Worm (Caenorhabditis elegans) whole organism, young adult: ENCODE measurements around the gene hlh-6.

Experiments
- B0336.3 ChIP-seq: fragments of 200-800 bp; sonication (Bioruptor generic); IDR thresholded peaks from 2 replicates; pipeline ENCODE4 v1.3.6; 2022; ENCODE audit warnings: missing genetic modification characterization, missing compliant biosample characterization
- C06A6.2 ChIP-seq: fragments of 200-800 bp; sonication (Bioruptor generic); conservative IDR thresholded peaks from 2 replicates; pipeline ENCODE4 v1.3.6; 2022; ENCODE audit warnings: missing genetic modification characterization, missing compliant biosample characterization
- D2030.7 ChIP-seq: fragments of 200-800 bp; sonication (Bioruptor generic); IDR thresholded peaks from 2 replicates; pipeline ENCODE4 v1.3.6; 2022; ENCODE audit warnings: missing genetic modification reagents, missing genetic modification characterization, missing compliant biosample characterization
- F10E7.11 ChIP-seq: sonication (generic microtip); optimal IDR thresholded peaks from 2 replicates; lab custom pipeline; 2017; ENCODE audit warnings: mild to moderate bottlenecking, missing genetic modification characterization, moderate library complexity, missing compliant biosample characterization
- F22D6.2 ChIP-seq: sonication (generic microtip); optimal IDR thresholded peaks from 2 replicates; lab custom pipeline; 2016; ENCODE audit warnings: mild to moderate bottlenecking, missing genetic modification characterization, missing compliant biosample characterization
- F49E8.2 ChIP-seq: sonication (generic microtip); optimal IDR thresholded peaks from 3 replicates; lab custom pipeline; 2017; ENCODE audit warnings: missing genetic modification characterization, mild to moderate bottlenecking, missing compliant biosample characterization, antibody characterized with exemption, moderate library complexity; ENCODE audit not compliant: insufficient read depth
- F57C9.4 ChIP-seq: sonication (generic microtip); optimal IDR thresholded peaks from 2 replicates; lab custom pipeline; 2017; ENCODE audit warnings: mild to moderate bottlenecking, missing genetic modification characterization, missing compliant biosample characterization
- K11D2.4 ChIP-seq: fragments of 200-800 bp; sonication (Bioruptor generic); IDR thresholded peaks from 2 replicates; pipeline ENCODE4 v1.3.6; 2022; ENCODE audit warnings: missing genetic modification reagents, missing genetic modification characterization, missing compliant biosample characterization
- K12H6.12 ChIP-seq: fragments of 200-800 bp; sonication (Bioruptor generic); optimal IDR thresholded peaks from 2 replicates; lab custom pipeline; 2018; ENCODE audit warnings: mild to moderate bottlenecking, missing genetic modification characterization, missing compliant biosample characterization
- T07F8.4 ChIP-seq: sonication (generic microtip); optimal IDR thresholded peaks from 2 replicates; lab custom pipeline; 2016; ENCODE audit warnings: mild to moderate bottlenecking, missing genetic modification characterization, moderate library complexity, missing compliant biosample characterization
- Y56A3A.18 ChIP-seq: fragments of 200-800 bp; sonication (Bioruptor generic); IDR thresholded peaks from 2 replicates; pipeline ENCODE4 v1.3.6; 2022; ENCODE audit warnings: missing genetic modification reagents, missing genetic modification characterization, missing compliant biosample characterization
- ama-1 ChIP-seq, 3 experiments: fragments of 150-350 bp in 1 of 3; sonication (generic microtip) in 2 of 3; optimal IDR thresholded peaks; 2 replicates each; lab custom pipeline; 2014 to 2018; ENCODE audit warnings: missing biosample characterization in 2 of 3, missing genetic modification characterization in 2 of 3, missing genetic modification reagents in 2 of 3
- atf-7 ChIP-seq: sonication (generic microtip); optimal IDR thresholded peaks from 2 replicates; lab custom pipeline; 2017; ENCODE audit warnings: mild to moderate bottlenecking, missing genetic modification characterization, missing compliant biosample characterization
- attf-3 ChIP-seq: fragments of 200-800 bp; sonication (Bioruptor generic); conservative IDR thresholded peaks from 2 replicates; pipeline ENCODE4 v1.3.6; 2022; ENCODE audit warnings: missing genetic modification reagents, missing genetic modification characterization, missing compliant biosample characterization
- attf-5 ChIP-seq: fragments of 200-800 bp; sonication (Bioruptor generic); optimal IDR thresholded peaks from 2 replicates; lab custom pipeline; 2018; ENCODE audit warnings: mild to moderate bottlenecking, missing genetic modification characterization, missing compliant biosample characterization
- cebp-1 ChIP-seq, 2 experiments: fragments of 200-800 bp in 1 of 2; sonication (Bioruptor generic) in 1 of 2; sonication (generic microtip) in 1 of 2; IDR thresholded peaks in 1 of 2; optimal IDR thresholded peaks in 1 of 2; 2 replicates each; pipeline versions ENCODE4 v1.3.6 to Lab custom; 2017 to 2022; ENCODE audit warnings: missing compliant biosample characterization in 2 of 2, missing genetic modification characterization in 2 of 2, mild to moderate bottlenecking in 1 of 2, missing genetic modification reagents in 1 of 2, moderate library complexity in 1 of 2
- ceh-100 ChIP-seq: fragments of 200-800 bp; sonication (Bioruptor generic); IDR thresholded peaks from 2 replicates; pipeline ENCODE4 v1.3.6; 2022; ENCODE audit warnings: missing genetic modification reagents, missing genetic modification characterization, missing compliant biosample characterization
- ceh-58 ChIP-seq: fragments of 200-800 bp; sonication (Bioruptor generic); IDR thresholded peaks from 2 replicates; pipeline ENCODE4 v1.3.6; 2022; ENCODE audit warnings: missing genetic modification characterization, missing compliant biosample characterization
- die-1 ChIP-seq: sonication (generic microtip); optimal IDR thresholded peaks from 2 replicates; lab custom pipeline; 2016; ENCODE audit warnings: missing genotype, mild to moderate bottlenecking, missing genetic modification characterization, missing compliant biosample characterization
- dox-1 ChIP-seq: fragments of 200-800 bp; sonication (Bioruptor generic); IDR thresholded peaks from 2 replicates; pipeline ENCODE4 v1.3.6; 2022; ENCODE audit warnings: missing genetic modification reagents, missing genetic modification characterization, missing compliant biosample characterization
- dpff-1 ChIP-seq: sonication (generic microtip); optimal IDR thresholded peaks from 2 replicates; lab custom pipeline; 2017; ENCODE audit warnings: mild to moderate bottlenecking, missing genetic modification characterization, missing compliant biosample characterization
- efl-1 ChIP-seq: fragments of 150-350 bp; optimal IDR thresholded peaks from 2 replicates; lab custom pipeline; 2014; ENCODE audit warnings: missing biosample characterization, missing genetic modification reagents, missing genetic modification characterization
- egl-44 ChIP-seq: fragments of 200-800 bp; sonication (Bioruptor generic); IDR thresholded peaks from 2 replicates; pipeline ENCODE4 v1.3.6; 2022; ENCODE audit warnings: missing genetic modification reagents, missing genetic modification characterization, missing compliant biosample characterization
- ets-4 ChIP-seq: fragments of 200-800 bp; sonication (Bioruptor generic); optimal IDR thresholded peaks from 2 replicates; lab custom pipeline; 2018; ENCODE audit warnings: mild to moderate bottlenecking, missing genetic modification characterization, missing compliant biosample characterization
- gei-17 ChIP-seq: fragments of 200-800 bp; sonication (Bioruptor generic); optimal IDR thresholded peaks from 2 replicates; lab custom pipeline; 2018; ENCODE audit warnings: mild to moderate bottlenecking, missing genetic modification characterization, missing compliant biosample characterization
- let-607 ChIP-seq, 2 experiments: fragments of 200-800 bp in 1 of 2; sonication (Bioruptor generic) in 1 of 2; sonication (generic microtip) in 1 of 2; optimal IDR thresholded peaks; 2 replicates each; lab custom pipeline; 2016 to 2018; ENCODE audit warnings: mild to moderate bottlenecking in 2 of 2, missing compliant biosample characterization in 2 of 2, missing genetic modification characterization in 2 of 2, moderate library complexity in 2 of 2, missing genotype in 1 of 2
- lin-54 ChIP-seq: fragments of 200-800 bp; sonication (Bioruptor generic); optimal IDR thresholded peaks from 2 replicates; lab custom pipeline; 2018; ENCODE audit warnings: mild to moderate bottlenecking, missing genetic modification characterization, missing compliant biosample characterization
- madf-10 ChIP-seq: sonication (generic microtip); optimal IDR thresholded peaks from 2 replicates; lab custom pipeline; 2016; ENCODE audit warnings: mild to moderate bottlenecking, missing genetic modification characterization, missing compliant biosample characterization
- madf-3 ChIP-seq: fragments of 200-800 bp; sonication (Bioruptor generic); IDR thresholded peaks from 2 replicates; pipeline ENCODE4 v1.3.6; 2022; ENCODE audit warnings: missing genetic modification reagents, missing genetic modification characterization, missing compliant biosample characterization
- mcd-1 ChIP-seq: fragments of 200-800 bp; sonication (Bioruptor generic); IDR thresholded peaks from 2 replicates; pipeline ENCODE4 v1.3.6; 2022; ENCODE audit warnings: missing genetic modification reagents, missing genetic modification characterization, missing compliant biosample characterization
- mes-4 ChIP-seq: sonication (generic microtip); optimal IDR thresholded peaks from 2 replicates; lab custom pipeline; 2016; ENCODE audit warnings: missing genotype, missing genetic modification characterization, missing compliant biosample characterization
- mxl-1 ChIP-seq: sonication (generic microtip); optimal IDR thresholded peaks from 2 replicates; lab custom pipeline; 2016; ENCODE audit warnings: missing genetic modification characterization, missing compliant biosample characterization
- nhr-80 ChIP-seq: sonication (generic microtip); optimal IDR thresholded peaks from 2 replicates; lab custom pipeline; 2016; ENCODE audit warnings: missing genetic modification characterization, missing compliant biosample characterization
- nhr-90 ChIP-seq: sonication (generic microtip); optimal IDR thresholded peaks from 2 replicates; lab custom pipeline; 2016; ENCODE audit warnings: missing genotype, mild to moderate bottlenecking, missing genetic modification characterization, missing compliant biosample characterization
- snpc-4 ChIP-seq, 5 experiments: fragments of 150-350 bp in 1 of 5; sonication (generic microtip) in 4 of 5; optimal IDR thresholded peaks; 2 replicates each; lab custom pipeline; 2014 to 2018; ENCODE audit warnings: missing genetic modification characterization in 5 of 5, missing biosample characterization in 3 of 5, antibody characterized with exemption in 2 of 5, mild to moderate bottlenecking in 2 of 5, missing compliant biosample characterization in 2 of 5, missing genotype in 2 of 5, moderate library complexity in 2 of 5, missing genetic modification reagents in 1 of 5
- somi-1 ChIP-seq: fragments of 200-800 bp; sonication (Bioruptor generic); optimal IDR thresholded peaks from 2 replicates; lab custom pipeline; 2018; ENCODE audit warnings: mild to moderate bottlenecking, missing genetic modification characterization, missing compliant biosample characterization
- tbp1 ChIP-seq: fragments of 200-800 bp; sonication (Bioruptor generic); optimal IDR thresholded peaks from 2 replicates; lab custom pipeline; 2018; ENCODE audit warnings: mild to moderate bottlenecking, missing genetic modification characterization, missing compliant biosample characterization
- zfh-2 ChIP-seq: fragments of 200-800 bp; sonication (Bioruptor generic); conservative IDR thresholded peaks from 2 replicates; pipeline ENCODE4 v1.3.6; 2022; ENCODE audit warnings: missing genetic modification reagents, missing genetic modification characterization, missing compliant biosample characterization
- zim-3 ChIP-seq: sonication (generic microtip); optimal IDR thresholded peaks from 2 replicates; lab custom pipeline; 2017; ENCODE audit warnings: mild to moderate bottlenecking, missing genetic modification characterization, moderate library complexity, missing compliant biosample characterization
- ztf-22 ChIP-seq: fragments of 200-800 bp; sonication (Bioruptor generic); optimal IDR thresholded peaks from 2 replicates; lab custom pipeline; 2018; ENCODE audit warnings: mild to moderate bottlenecking, missing genetic modification characterization, moderate library complexity, missing compliant biosample characterization
- ztf-26 ChIP-seq: sonication (generic microtip); optimal IDR thresholded peaks from 2 replicates; lab custom pipeline; 2017; ENCODE audit warnings: missing genetic modification characterization, missing compliant biosample characterization
- ztf-6 ChIP-seq: fragments of 200-800 bp; sonication (Bioruptor generic); IDR thresholded peaks from 2 replicates; pipeline ENCODE4 v1.3.6; 2022; ENCODE audit warnings: missing genetic modification reagents, missing genetic modification characterization, missing compliant biosample characterization

The hlh-6 gene

ce11 chrII:9619402-9619862 lies 4.8 kb upstream of the hlh-6 start:
- TF ChIP-seq F57C9.4 (peak; percentile 43), attf-3 (GFP tag; lab: Robert Waterston, UW) (no peak), somi-1 (GFP tag; lab: Kevin White, UChicago) (peak; percentile 56), madf-10 (tag; lab: Kevin White, UChicago) (peak; percentile 15), F22D6.2 (tag; lab: Kevin White, UChicago) (peak; percentile 5), ets-4 (GFP tag; lab: Kevin White, UChicago) (peak; percentile 94), ceh-100 (GFP tag; lab: Robert Waterston, UW) (no peak), F49E8.2 (no peak), gei-17 (GFP tag; lab: Kevin White, UChicago) (no peak), F10E7.11 (no peak), T07F8.4 (tag; lab: Kevin White, UChicago) (no peak), C06A6.2 (GFP tag; lab: Robert Waterston, UW) (0 out of 2 replicates have a peak, but pooled peaks have one; percentile 11), zim-3 (peak; percentile 15), mxl-1 (no peak), ceh-58 (GFP tag; lab: Robert Waterston, UW) (no peak), efl-1 (GFP tag; lab: Kevin White, UChicago) (no peak), let-607 (tag; optimal IDR thresholded peaks at IDR 0.05; lab: Kevin White, UChicago) (peak; percentile 80 to 94), K11D2.4 (GFP tag; lab: Robert Waterston, UW) (peak; percentile 19; the same call in 1 of the 2 replicates), mes-4 (tag; lab: Kevin White, UChicago) (no peak), mcd-1 (peak; percentile 35; the same call in 1 of the 2 replicates), D2030.7 (GFP tag; lab: Robert Waterston, UW) (no peak), zfh-2 (0 out of 2 replicates have a peak, but pooled peaks have one; percentile 25), madf-3 (GFP tag; lab: Robert Waterston, UW) (no peak), die-1 (tag; lab: Kevin White, UChicago) (peak; percentile 20), tbp1 (GFP tag; lab: Kevin White, UChicago) (no peak), ama-1 (optimal IDR thresholded peaks at IDR 0.05; lab: Kevin White, UChicago) (peak; percentile 39), ama-1 (GFP tag; optimal IDR thresholded peaks at IDR 0.05; lab: Kevin White, UChicago) (no peak), Y56A3A.18 (GFP tag; lab: Robert Waterston, UW) (0 out of 2 replicates have a peak, but pooled peaks have one; percentile 36), ztf-22 (GFP tag; lab: Kevin White, UChicago) (peak; percentile 76), dpff-1 (tag; lab: Kevin White, UChicago) (no peak), dox-1 (GFP tag; lab: Robert Waterston, UW) (peak; percentile 49; the same call in 1 of the 2 replicates), atf-7 (peak; percentile 47), ztf-6 (GFP tag; lab: Robert Waterston, UW) (no peak), nhr-80 (peak; percentile 92), B0336.3 (GFP tag; lab: Robert Waterston, UW) (peak; percentile 41; the same call in 1 of the 2 replicates), attf-5 (GFP tag; lab: Kevin White, UChicago) (peak; percentile 50), ztf-26 (tag; lab: Kevin White, UChicago) (peak; percentile 27), K12H6.12 (tag; lab: Kevin White, UChicago) (peak; percentile 25), snpc-4 (GFP tag; optimal IDR thresholded peaks at IDR 0.05; lab: Kevin White, UChicago) (no peak), snpc-4 (tag; optimal IDR thresholded peaks at IDR 0.05; lab: Kevin White, UChicago) (peak in 3 of 4 experiments; percentile 3 to 32 (median 6)), cebp-1 (GFP tag; IDR thresholded peaks at IDR 0.05; lab: Robert Waterston, UW) (no peak), cebp-1 (tag; optimal IDR thresholded peaks at IDR 0.05; lab: Kevin White, UChicago) (peak; percentile 44), lin-54 (GFP tag; lab: Kevin White, UChicago) (peak; percentile 25), nhr-90 (peak; percentile 50), egl-44 (peak; percentile 56; the same call in 1 of the 2 replicates)
- TF ChIP-seq, all 124 proteins: peak for 27
